Worm (Caenorhabditis elegans): ENCODE measurements around the gene pnk-4.

The pnk-4 gene

DNA sequence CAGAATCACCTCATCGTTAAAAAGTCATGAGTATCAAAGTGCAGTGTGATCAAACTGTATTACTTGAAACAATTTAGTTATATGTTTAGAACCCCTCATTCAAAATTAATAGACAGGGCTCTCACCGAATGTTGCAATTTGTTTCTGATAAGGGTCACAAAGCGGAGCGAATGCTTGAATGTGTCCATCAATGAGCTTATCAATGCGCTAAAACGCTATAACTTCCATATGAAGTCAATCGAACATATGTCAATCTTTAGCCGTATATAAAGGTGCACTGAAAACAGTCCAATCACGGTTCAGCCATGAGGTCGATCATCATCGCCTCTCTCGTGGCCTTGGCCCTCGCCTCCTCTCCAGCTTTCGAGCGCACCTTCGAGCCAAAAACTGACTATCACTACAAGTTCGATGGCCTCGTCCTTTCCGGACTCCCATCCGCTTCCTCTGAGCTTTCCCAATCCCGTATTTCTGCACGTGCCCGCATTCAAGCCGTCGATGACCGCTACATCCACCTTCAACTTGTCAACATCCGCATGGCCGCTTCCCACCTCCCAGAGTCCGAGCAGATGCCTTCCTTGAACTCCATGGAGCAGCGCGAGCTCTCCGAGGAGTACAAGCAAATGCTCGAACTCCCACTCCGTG, 13.2 kb downstream of the pnk-4 start, which contains the start of gene vit-2 (continued):
- TF ChIP-seq F26F4.8 (GFP tag; conservative IDR thresholded peaks at IDR 0.05) (no peak), dmd-9 (GFP tag; IDR thresholded peaks at IDR 0.05) (no peak), Y75B8A.6 (GFP tag; IDR thresholded peaks at IDR 0.05) (0 out of 2 replicates have a peak, but pooled peaks have one; percentile 42), fos-1 (tag; optimal IDR thresholded peaks at IDR 0.05) (no peak), zip-11 (GFP tag; IDR thresholded peaks at IDR 0.05) (no peak), ceh-28 (tag; optimal IDR thresholded peaks at IDR 0.05) (no peak), aly-2 (tag; optimal IDR thresholded peaks at IDR 0.05) (no peak), zip-2 (tag; optimal IDR thresholded peaks at IDR 0.05) (no peak), egl-43 (GFP tag; IDR thresholded peaks at IDR 0.05) (0 out of 2 replicates have a peak, but pooled peaks have one; percentile 26), mxl-3 (GFP tag; optimal IDR thresholded peaks at IDR 0.05) (no peak), nhr-10 (tag; optimal IDR thresholded peaks at IDR 0.05) (no peak), mdt-29 (GFP tag; IDR thresholded peaks at IDR 0.05) (peak; percentile 81), lin-15B (tag; optimal IDR thresholded peaks at IDR 0.05) (no peak), ztf-7 (tag; optimal IDR thresholded peaks at IDR 0.05) (no peak), arid-1 (GFP tag; conservative IDR thresholded peaks at IDR 0.05) (no peak), dpl-1 (GFP tag; optimal IDR thresholded peaks at IDR 0.05) (no peak), daf-12 (tag; optimal IDR thresholded peaks at IDR 0.05) (no peak), gei-8 (GFP tag; optimal IDR thresholded peaks at IDR 0.05) (no peak), Y5F2A.4 (GFP tag; optimal IDR thresholded peaks at IDR 0.05) (no peak), F49E8.2 (tag; optimal IDR thresholded peaks at IDR 0.05; ENCODE audit: borderline replicate concordance) (no peak), D1046.2 (GFP tag; IDR thresholded peaks at IDR 0.05) (peak; percentile 66; the same call in 1 of the 2 replicates), rbr-2 (tag; optimal IDR thresholded peaks at IDR 0.05) (no peak)

DNA sequence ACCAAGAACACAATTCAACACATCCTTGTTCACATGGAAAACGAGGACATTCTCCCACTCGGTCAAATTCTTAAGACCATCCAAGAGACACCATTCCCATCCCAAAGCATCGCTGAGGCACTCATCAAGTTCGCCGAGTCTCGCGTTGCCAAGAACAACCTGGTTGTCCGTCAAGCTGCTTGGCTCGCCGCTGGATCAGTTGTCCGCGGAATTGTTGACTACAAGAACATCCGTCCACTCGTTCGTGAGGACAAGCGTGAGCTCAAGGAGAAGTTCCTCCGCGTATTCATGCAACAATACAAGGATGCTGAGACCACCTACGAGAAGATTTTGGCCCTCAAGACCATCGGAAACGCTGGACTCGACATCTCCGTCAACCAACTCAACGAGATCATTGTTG, 14.7 kb downstream of the pnk-4 start:
- TF ChIP-seq zfp-3 (GFP tag; conservative IDR thresholded peaks at IDR 0.05) = peak; percentile 64; the same call in 1 of the 2 replicates
- no peak for TF ChIP-seq lim-7 (GFP tag; IDR thresholded peaks at IDR 0.05)
- TF ChIP-seq vab-7 (GFP tag; IDR thresholded peaks at IDR 0.05) = no peak

- TF ChIP-seq nhr-48 (tag; optimal IDR thresholded peaks at IDR 0.05) (no peak), zfp-3 (GFP tag; conservative IDR thresholded peaks at IDR 0.05) (0 out of 2 replicates have a peak, but pooled peaks have one; percentile 7)
Measured at ce11 chrX:5103422-5103821, 15.8 kb downstream of the pnk-4 start.

- TF ChIP-seq pha-4 (GFP tag; IDR thresholded peaks at IDR 0.05) = peak; percentile 33; the same call in 1 of the 2 replicates
- TF ChIP-seq pha-4 (tag; optimal IDR thresholded peaks at IDR 0.05) = no peak
- TF ChIP-seq set-16 (GFP tag; IDR thresholded peaks at IDR 0.05) = peak; percentile 70
- TF ChIP-seq ZK337.2 (GFP tag; IDR thresholded peaks at IDR 0.05) = no peak
Measured at ce11 chrX:5105703-5106102, 18.1 kb downstream of the pnk-4 start.

DNA sequence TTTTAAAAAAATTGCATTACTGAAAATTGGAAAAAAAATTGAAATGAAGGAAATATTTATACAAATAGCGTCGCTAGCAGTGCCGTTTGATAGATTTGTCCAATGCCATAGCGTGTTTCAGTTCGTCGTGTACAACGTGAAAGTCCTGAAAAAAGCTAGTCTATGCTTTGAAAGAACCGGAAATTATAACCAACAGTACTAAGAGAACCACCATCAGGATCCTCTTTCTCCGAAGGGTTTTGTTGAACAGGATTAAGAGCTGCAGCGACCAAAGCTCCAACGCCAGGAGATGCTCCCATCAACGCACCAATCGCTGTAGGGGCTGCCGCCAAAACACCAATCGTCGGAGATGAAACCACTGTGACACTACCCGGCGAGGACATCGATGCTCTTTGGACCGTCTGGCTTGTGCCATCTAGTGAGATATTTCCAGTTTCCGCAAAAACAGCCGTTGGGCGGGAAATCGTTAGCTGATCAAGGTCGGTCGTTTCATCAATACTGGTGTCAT, 18.6 kb downstream of the pnk-4 start:
- TF ChIP-seq mdt-29 (GFP tag; IDR thresholded peaks at IDR 0.05) (0 out of 2 replicates have a peak, but pooled peaks have one; percentile 22), unc-39 (tag; optimal IDR thresholded peaks at IDR 0.05) (no peak), dve-1 (tag; optimal IDR thresholded peaks at IDR 0.05; ENCODE audit: insufficient read depth) (peak; percentile 30), ceh-32 (tag; optimal IDR thresholded peaks at IDR 0.05; ENCODE audit: poor library complexity) (no peak), T20F7.1 (GFP tag; optimal IDR thresholded peaks at IDR 0.05) (peak; percentile 63), nhr-41 (GFP tag; IDR thresholded peaks at IDR 0.05) (peak; percentile 35; the same call in 1 of the 2 replicates), R02D3.7 (tag; optimal IDR thresholded peaks at IDR 0.05) (no peak), lim-7 (GFP tag; IDR thresholded peaks at IDR 0.05) (0 out of 2 replicates have a peak, but pooled peaks have one; percentile 8), ceh-62 (tag; optimal IDR thresholded peaks at IDR 0.05) (no peak), Y48G9A.11 (GFP tag; IDR thresholded peaks at IDR 0.05) (0 out of 2 replicates have a peak, but pooled peaks have one; percentile 50), F10B5.3 (tag; optimal IDR thresholded peaks at IDR 0.05) (no peak), unc-130 (GFP tag; optimal IDR thresholded peaks at IDR 0.05) (no peak), lin-1 (GFP tag; IDR thresholded peaks at IDR 0.05) (0 out of 2 replicates have a peak, but pooled peaks have one; percentile 16), lin-13 (GFP tag; optimal IDR thresholded peaks at IDR 0.05) (peak; percentile 21), ceh-44 (GFP tag; IDR thresholded peaks at IDR 0.05) (no peak), ama-1 (optimal IDR thresholded peaks at IDR 0.05) (no peak), Y105C5A.15 (GFP tag; IDR thresholded peaks at IDR 0.05) (peak; percentile 82; the same call in 1 of the 2 replicates)
